Fruit fly (Drosophila melanogaster): Measurements from ENCODE around the gene CG17129.

DNA sequence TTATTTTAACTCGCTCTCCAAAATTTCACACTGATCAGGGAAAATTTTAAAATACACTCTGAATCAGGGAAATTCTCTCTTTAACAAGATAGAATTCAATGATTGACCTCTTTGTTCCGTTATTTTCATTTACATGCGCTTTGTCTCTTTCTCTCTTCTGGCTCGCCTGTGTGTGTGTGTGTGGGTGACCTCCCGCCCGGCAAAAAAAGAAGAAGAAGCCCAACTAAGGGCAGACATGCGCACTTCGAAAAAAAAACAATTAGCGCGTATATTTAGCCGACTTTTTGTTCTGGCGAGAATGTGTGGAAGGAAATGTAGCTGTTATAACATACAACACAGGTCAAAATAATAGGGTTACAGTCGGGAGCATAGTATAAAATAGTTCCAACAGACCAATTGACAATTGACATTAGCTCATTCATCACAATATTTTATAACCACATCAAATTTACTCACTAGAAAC, 2.3 kb upstream of the CG17129 start, which contains the start of gene CG3386:
- no peak for TF ChIP-seq CG10959 (GFP tag; IDR thresholded peaks at IDR 0.05)
- TF ChIP-seq CG11504 (tag; optimal IDR thresholded peaks at IDR 0.05), result no peak
- TF ChIP-seq Chrac-16 (GFP tag; optimal IDR thresholded peaks at IDR 0.05), result no peak
- TF ChIP-seq Antp (GFP tag; optimal IDR thresholded peaks at IDR 0.05), result no peak
- no peak for TF ChIP-seq slp2 (GFP tag; optimal IDR thresholded peaks at IDR 0.05)
- TF ChIP-seq Doc3 (GFP tag; IDR thresholded peaks at IDR 0.05; ENCODE audit: partially characterized antibody), result no peak
